Worm (Caenorhabditis elegans) whole organism, young adult: ENCODE results near the gene C56C10.7.
A peak's percentile ranks its signal among the peaks of the same experiment; 100 is the strongest.

Experiments
- aptf-2 ChIP-seq: fragments of 200-800 bp; sonication (Bioruptor generic); conservative IDR thresholded peaks from 2 replicates; pipeline ENCODE4 v1.3.6; 2022; ENCODE audit warnings: missing genetic modification reagents, missing genetic modification characterization, missing compliant biosample characterization
- cebp-1 ChIP-seq, 2 experiments: fragments of 200-800 bp in 1 of 2; sonication (Bioruptor generic) in 1 of 2; sonication (generic microtip) in 1 of 2; IDR thresholded peaks in 1 of 2; optimal IDR thresholded peaks in 1 of 2; 2 replicates each; pipeline versions ENCODE4 v1.3.6 to Lab custom; 2017 to 2022; ENCODE audit warnings: missing compliant biosample characterization in 2 of 2, missing genetic modification characterization in 2 of 2, mild to moderate bottlenecking in 1 of 2, missing genetic modification reagents in 1 of 2, moderate library complexity in 1 of 2
- egl-18 ChIP-seq: fragments of 200-800 bp; sonication (Bioruptor generic); IDR thresholded peaks from 2 replicates; pipeline ENCODE4 v1.3.6; 2022; ENCODE audit warnings: missing genetic modification reagents, missing genetic modification characterization, missing compliant biosample characterization
- ekl-4 ChIP-seq: fragments of 200-800 bp; sonication (Bioruptor generic); IDR thresholded peaks from 2 replicates; pipeline ENCODE4 v1.3.6; 2022; ENCODE audit warnings: missing genetic modification reagents, missing genetic modification characterization, missing compliant biosample characterization
- lsy-27 ChIP-seq: sonication (generic microtip); optimal IDR thresholded peaks from 2 replicates; lab custom pipeline; 2017; ENCODE audit warnings: missing genetic modification characterization, mild to moderate bottlenecking, missing compliant biosample characterization, antibody characterized with exemption, missing genotype, borderline replicate concordance; ENCODE audit not compliant: insufficient read depth
- ztf-6 ChIP-seq: fragments of 200-800 bp; sonication (Bioruptor generic); IDR thresholded peaks from 2 replicates; pipeline ENCODE4 v1.3.6; 2022; ENCODE audit warnings: missing genetic modification reagents, missing genetic modification characterization, missing compliant biosample characterization

DNA sequence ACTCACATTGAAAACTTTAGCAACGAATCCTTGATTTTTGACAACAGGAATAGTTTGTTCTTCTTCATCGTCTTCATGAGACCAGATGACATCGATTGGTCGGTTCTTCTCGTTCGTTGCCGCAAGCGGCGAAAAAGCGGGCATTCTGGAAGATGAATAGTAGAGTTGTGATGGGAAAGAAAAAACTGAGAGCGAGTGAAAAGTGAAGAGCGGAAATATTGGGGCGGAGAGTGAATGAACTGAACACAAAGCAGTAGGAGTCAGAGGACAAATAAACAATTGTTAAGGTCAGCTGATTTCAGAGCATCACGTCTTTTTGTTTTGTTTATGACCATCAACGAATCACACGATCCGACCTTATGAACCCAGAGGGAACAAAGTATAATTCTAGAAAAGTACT lies 26.1 kb downstream of the C56C10.7 start, which contains the start of gene F18C5.10:
- TF ChIP-seq cebp-1 (GFP tag; IDR thresholded peaks at IDR 0.05; lab: Robert Waterston, UW), result no peak
- TF ChIP-seq cebp-1 (tag; optimal IDR thresholded peaks at IDR 0.05; lab: Kevin White, UChicago), result peak; percentile 45
- no peak for TF ChIP-seq ztf-6 (GFP tag; lab: Robert Waterston, UW)
- TF ChIP-seq egl-18, result no peak
- TF ChIP-seq ekl-4 (GFP tag; lab: Robert Waterston, UW), result no peak
- TF ChIP-seq aptf-2 (GFP tag; lab: Robert Waterston, UW), result no peak
- TF ChIP-seq lsy-27, result no peak
